Fruit fly (Drosophila melanogaster) whole organism, embryonic: ENCODE data around the gene CG7386.
A peak's percentile ranks its signal among the peaks of the same experiment; 100 is the strongest.

Source experiments
- ATbp ChIP-seq: fragments of 200-800 bp; sonication (Bioruptor generic); optimal IDR thresholded peaks from 2 replicates; lab custom pipeline; 2017; ENCODE audit warnings: missing biosample characterization, mild to moderate bottlenecking, missing genetic modification characterization, missing genetic modification reagents
- Aef1 ChIP-seq: fragments of 200-800 bp; sonication (Bioruptor generic); IDR thresholded peaks from 3 replicates; pipeline ENCODE4 v1.3.6; 2022; ENCODE audit warnings: missing biosample characterization, missing genetic modification characterization
- CG10147 ChIP-seq: fragments of 200-800 bp; sonication (Bioruptor generic); optimal IDR thresholded peaks from 2 replicates; lab custom pipeline; 2019; ENCODE audit warnings: missing biosample characterization, mild to moderate bottlenecking, missing genetic modification characterization, moderate library complexity
- CG10274 ChIP-seq: fragments of 200-800 bp; sonication (Bioruptor generic); optimal IDR thresholded peaks from 3 replicates; lab custom pipeline; 2017; ENCODE audit warnings: missing biosample characterization, mild to moderate bottlenecking, missing genetic modification characterization
- CG10462 ChIP-seq: fragments of 200-800 bp; sonication (Bioruptor generic); optimal IDR thresholded peaks from 2 replicates; lab custom pipeline; 2016; ENCODE audit warnings: missing biosample characterization, missing genetic modification characterization
- CG10565 ChIP-seq: fragments of 200-800 bp; sonication (Bioruptor generic); optimal IDR thresholded peaks from 3 replicates; lab custom pipeline; 2016; ENCODE audit warnings: missing biosample characterization, mild to moderate bottlenecking, missing genetic modification characterization
- CG11504 ChIP-seq: fragments of 200-800 bp; sonication (Bioruptor generic); optimal IDR thresholded peaks from 3 replicates; lab custom pipeline; 2019; ENCODE audit warnings: missing biosample characterization, mild to moderate bottlenecking, missing genetic modification characterization, moderate library complexity
- CG11723 ChIP-seq: fragments of 200-800 bp; sonication (Bioruptor generic); optimal IDR thresholded peaks from 2 replicates; lab custom pipeline; 2017; ENCODE audit warnings: missing biosample characterization, mild to moderate bottlenecking, missing genetic modification characterization
- CG12071 ChIP-seq: fragments of 200-800 bp; sonication (Bioruptor generic); optimal IDR thresholded peaks from 3 replicates; lab custom pipeline; 2018; ENCODE audit warnings: missing biosample characterization, mild to moderate bottlenecking, missing genetic modification characterization
- CG12104 ChIP-seq: fragments of 200-800 bp; sonication (Bioruptor generic); optimal IDR thresholded peaks from 3 replicates; lab custom pipeline; 2016; ENCODE audit warnings: missing biosample characterization, missing genetic modification characterization
- CG12236 ChIP-seq: fragments of 200-800 bp; sonication (Bioruptor generic); optimal IDR thresholded peaks from 2 replicates; lab custom pipeline; 2016; ENCODE audit warnings: missing biosample characterization, missing genetic modification characterization
- CG12942 ChIP-seq: fragments of 200-800 bp; sonication (Bioruptor generic); optimal IDR thresholded peaks from 3 replicates; lab custom pipeline; 2016; ENCODE audit warnings: missing biosample characterization, missing genetic modification characterization
- CG14667 ChIP-seq: fragments of 200-800 bp; sonication (Bioruptor generic); IDR thresholded peaks from 2 replicates; pipeline ENCODE4 v1.3.6; 2022; ENCODE audit warnings: missing biosample characterization, missing genetic modification characterization
- CG17359 ChIP-seq: fragments of 200-800 bp; sonication (Bioruptor generic); optimal IDR thresholded peaks from 3 replicates; lab custom pipeline; 2018; ENCODE audit warnings: missing biosample characterization, mild to moderate bottlenecking, missing genetic modification characterization, moderate library complexity
- CG17612 ChIP-seq: fragments of 200-800 bp; sonication (Bioruptor generic); IDR thresholded peaks from 2 replicates; pipeline ENCODE4 v1.3.6; 2022; ENCODE audit warnings: missing biosample characterization, missing genetic modification characterization
- CG17802 ChIP-seq: fragments of 200-800 bp; sonication (Bioruptor generic); optimal IDR thresholded peaks from 2 replicates; lab custom pipeline; 2018; ENCODE audit warnings: missing biosample characterization, mild to moderate bottlenecking, missing genetic modification characterization, moderate library complexity
- CG18599 ChIP-seq: fragments of 200-800 bp; sonication (Bioruptor generic); optimal IDR thresholded peaks from 3 replicates; lab custom pipeline; 2017; ENCODE audit warnings: missing biosample characterization, missing genetic modification characterization, mild to moderate bottlenecking, moderate library complexity, missing genetic modification reagents
- CG2678 ChIP-seq: fragments of 200-800 bp; sonication (Bioruptor generic); optimal IDR thresholded peaks from 3 replicates; lab custom pipeline; 2019; ENCODE audit warnings: missing biosample characterization, mild to moderate bottlenecking, missing genetic modification characterization, moderate library complexity
- CG32767 ChIP-seq: fragments of 200-800 bp; sonication (Bioruptor generic); IDR thresholded peaks from 2 replicates; pipeline ENCODE4 v1.3.6; 2022; ENCODE audit warnings: missing biosample characterization, missing genetic modification characterization
- CG3847 ChIP-seq: fragments of 200-800 bp; sonication (Bioruptor generic); IDR thresholded peaks from 2 replicates; pipeline ENCODE4 v1.3.6; 2022; ENCODE audit warnings: missing biosample characterization, missing genetic modification characterization
- CG4707 ChIP-seq: fragments of 200-800 bp; sonication (Bioruptor generic); optimal IDR thresholded peaks from 2 replicates; lab custom pipeline; 2018; ENCODE audit warnings: missing biosample characterization, mild to moderate bottlenecking, missing genetic modification characterization, moderate library complexity
- CG6791 ChIP-seq: fragments of 200-800 bp; sonication (Bioruptor generic); IDR thresholded peaks from 3 replicates; pipeline ENCODE4 v1.3.6; 2022; ENCODE audit warnings: missing biosample characterization, missing genetic modification characterization; ENCODE audit not compliant: partially characterized antibody
- CG8359 ChIP-seq: fragments of 200-800 bp; sonication (Bioruptor generic); optimal IDR thresholded peaks from 2 replicates; lab custom pipeline; 2017; ENCODE audit warnings: missing biosample characterization, mild to moderate bottlenecking, missing genetic modification characterization, borderline replicate concordance
- CG8388 ChIP-seq: fragments of 200-800 bp; sonication (Bioruptor generic); optimal IDR thresholded peaks from 2 replicates; lab custom pipeline; 2019; ENCODE audit warnings: missing biosample characterization, mild to moderate bottlenecking, missing genetic modification characterization, moderate library complexity
- CG8765 ChIP-seq: fragments of 200-800 bp; sonication (Bioruptor generic); IDR thresholded peaks from 2 replicates; pipeline ENCODE4 v1.3.6; 2022; ENCODE audit warnings: missing biosample characterization, missing genetic modification characterization
- CG8944 ChIP-seq: fragments of 200-800 bp; sonication (Bioruptor generic); optimal IDR thresholded peaks from 3 replicates; lab custom pipeline; 2016; ENCODE audit warnings: missing biosample characterization, missing genetic modification characterization
- CG9932 ChIP-seq: fragments of 200-800 bp; sonication (Bioruptor generic); IDR thresholded peaks from 2 replicates; pipeline ENCODE4 v1.3.6; 2022; ENCODE audit warnings: missing biosample characterization, missing genetic modification characterization
- Camta ChIP-seq: fragments of 200-800 bp; sonication (Bioruptor generic); optimal IDR thresholded peaks from 2 replicates; lab custom pipeline; 2016; ENCODE audit warnings: missing biosample characterization, missing genetic modification characterization
- Fer1 ChIP-seq: fragments of 200-800 bp; sonication (Bioruptor generic); optimal IDR thresholded peaks from 2 replicates; lab custom pipeline; 2017; ENCODE audit warnings: missing biosample characterization, mild to moderate bottlenecking, missing genetic modification characterization
- HLHmδ ChIP-seq: fragments of 200-800 bp; sonication (Bioruptor generic); optimal IDR thresholded peaks from 2 replicates; lab custom pipeline; 2018; ENCODE audit warnings: missing biosample characterization, mild to moderate bottlenecking, missing genetic modification characterization, moderate library complexity
- Hr3 ChIP-seq: fragments of 200-800 bp; sonication (Bioruptor generic); optimal IDR thresholded peaks from 3 replicates; lab custom pipeline; 2016; ENCODE audit warnings: missing biosample characterization, missing genetic modification characterization
- Hr39 ChIP-seq: fragments of >200 bp; optimal IDR thresholded peaks from 2 replicates; lab custom pipeline; 2017
- Mad ChIP-seq: fragments of 200-800 bp; sonication (Bioruptor generic); optimal IDR thresholded peaks from 2 replicates; lab custom pipeline; 2016; ENCODE audit warnings: missing biosample characterization, missing genetic modification characterization
- Pdp1 ChIP-seq, 2 experiments: fragments of 200-800 bp; sonication (Bioruptor generic); optimal IDR thresholded peaks; 3 replicates each; lab custom pipeline; 2016; ENCODE audit warnings: missing biosample characterization in 2 of 2, missing genetic modification characterization in 2 of 2, mild to moderate bottlenecking in 1 of 2, moderate library complexity in 1 of 2
- ara ChIP-seq: fragments of 200-800 bp; sonication (Bioruptor generic); IDR thresholded peaks from 2 replicates; pipeline ENCODE4 v1.3.6; 2022; ENCODE audit warnings: missing biosample characterization, missing genetic modification characterization
- cas ChIP-seq: fragments of 200-800 bp; sonication (Bioruptor generic); IDR thresholded peaks from 2 replicates; pipeline ENCODE4 v1.3.6; 2022; ENCODE audit warnings: missing biosample characterization, missing genetic modification characterization
- chm ChIP-seq: fragments of 200-800 bp; sonication (Bioruptor generic); IDR thresholded peaks from 2 replicates; pipeline ENCODE4 v1.3.6; 2022; ENCODE audit warnings: missing biosample characterization, missing genetic modification characterization
- dmrt11E ChIP-seq: fragments of 200-800 bp; sonication (Bioruptor generic); optimal IDR thresholded peaks from 3 replicates; lab custom pipeline; 2018; ENCODE audit warnings: missing biosample characterization, mild to moderate bottlenecking, missing genetic modification characterization, moderate library complexity
- dpn ChIP-seq, 2 experiments: fragments of 200-800 bp; sonication (Bioruptor generic); optimal IDR thresholded peaks; 3 replicates each; lab custom pipeline; 2016; ENCODE audit warnings: missing biosample characterization in 2 of 2, missing genetic modification characterization in 2 of 2
- gro ChIP-seq: fragments of 200-800 bp; sonication (Bioruptor generic); optimal IDR thresholded peaks from 2 replicates; lab custom pipeline; 2016; ENCODE audit warnings: missing biosample characterization, missing genetic modification characterization
- lmd ChIP-seq: fragments of 200-800 bp; sonication (Bioruptor generic); IDR thresholded peaks from 2 replicates; pipeline ENCODE4 v1.3.6; 2022; ENCODE audit warnings: missing biosample characterization, missing genetic modification characterization
- nerfin-1 ChIP-seq: fragments of 200-800 bp; sonication (Bioruptor generic); optimal IDR thresholded peaks from 3 replicates; lab custom pipeline; 2019; ENCODE audit warnings: missing biosample characterization, mild to moderate bottlenecking, missing genetic modification characterization, moderate library complexity
- nerfin-2 ChIP-seq: fragments of 200-800 bp; sonication (Bioruptor generic); IDR thresholded peaks from 2 replicates; pipeline ENCODE4 v1.3.6; 2022; ENCODE audit warnings: missing biosample characterization, missing genetic modification characterization; ENCODE audit not compliant: partially characterized antibody
- sens-2 ChIP-seq: fragments of 200-800 bp; sonication (Bioruptor generic); IDR thresholded peaks from 2 replicates; pipeline ENCODE4 v1.3.6; 2022; ENCODE audit warnings: missing biosample characterization, missing genetic modification characterization
- so ChIP-seq: fragments of 200-800 bp; sonication (Bioruptor generic); IDR thresholded peaks from 3 replicates; pipeline ENCODE4 v1.3.6; 2022; ENCODE audit warnings: missing biosample characterization, missing genetic modification characterization
- tll ChIP-seq, 2 experiments: fragments of 200-800 bp in 1 of 2; fragments of >200 bp in 1 of 2; sonication (Bioruptor generic) in 1 of 2; optimal IDR thresholded peaks; 2 replicates each; lab custom pipeline; 2017 to 2019; ENCODE audit warnings: missing biosample characterization in 2 of 2, missing genetic modification characterization in 2 of 2, mild to moderate bottlenecking in 1 of 2, moderate library complexity in 1 of 2
- tna ChIP-seq: fragments of 200-800 bp; sonication (Bioruptor generic); IDR thresholded peaks from 2 replicates; pipeline ENCODE4 v1.3.6; 2022; ENCODE audit warnings: missing biosample characterization, missing genetic modification characterization; ENCODE audit not compliant: partially characterized antibody
- ttk ChIP-seq: fragments of 200-800 bp; sonication (Bioruptor generic); IDR thresholded peaks from 2 replicates; pipeline ENCODE4 v2.1.2; 2022; ENCODE audit warnings: missing biosample characterization, missing genetic modification characterization
- wdn ChIP-seq: fragments of 200-800 bp; sonication (Bioruptor generic); IDR thresholded peaks from 2 replicates; pipeline ENCODE4 v1.3.6; 2022; ENCODE audit warnings: missing biosample characterization, missing genetic modification characterization
- zf30C ChIP-seq: fragments of 200-800 bp; sonication (Bioruptor generic); optimal IDR thresholded peaks from 3 replicates; lab custom pipeline; 2018; ENCODE audit warnings: missing biosample characterization, mild to moderate bottlenecking, missing genetic modification characterization

Gene CG7386

DNA sequence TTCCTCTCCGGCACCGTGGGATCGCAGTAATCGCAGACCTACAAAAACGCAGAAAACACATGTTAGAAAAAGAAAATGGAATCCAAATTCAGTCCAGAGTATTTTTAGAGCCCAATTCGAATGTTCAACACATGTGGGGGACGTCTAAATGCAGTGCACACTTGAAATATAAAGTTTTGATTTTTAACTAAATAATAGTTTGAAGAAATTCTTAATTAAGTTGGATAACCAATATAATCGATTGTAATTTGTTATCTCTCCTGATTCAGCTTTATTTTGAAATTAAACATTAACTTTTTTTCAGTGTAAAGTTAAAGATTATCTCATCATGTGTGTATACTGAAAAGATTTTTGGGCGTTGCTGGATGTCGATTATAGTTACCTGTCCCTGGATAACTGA lies 27.7 kb downstream of the CG7386 start (continued):
- TF ChIP-seq CG18599 (GFP tag; lab: Kevin White, UChicago) (peak; percentile 38), dpn (GFP tag; optimal IDR thresholded peaks at IDR 0.05; lab: Kevin White, UChicago) (peak; percentile 38 to 54), CG8944 (peak; percentile 21), wdn (GFP tag; lab: Robert Waterston, UW) (no peak), CG12104 (GFP tag; lab: Kevin White, UChicago) (peak; percentile 37), nerfin-2 (GFP tag; lab: Robert Waterston, UW) (no peak), CG12071 (GFP tag; lab: Kevin White, UChicago) (peak; percentile 5), CG17802 (peak; percentile 16), ara (GFP tag; lab: Robert Waterston, UW) (peak; percentile 81), CG11723 (GFP tag; lab: Kevin White, UChicago) (peak; percentile 17), CG8388 (peak; percentile 88), sens-2 (GFP tag; lab: Robert Waterston, UW) (peak; percentile 48; the same call in 1 of the 2 replicates), Hr3 (GFP tag; lab: Kevin White, UChicago) (peak; percentile 56), CG17612 (GFP tag; lab: Robert Waterston, UW) (no peak), CG3847 (GFP tag; lab: Robert Waterston, UW) (0 out of 2 replicates have a peak, but pooled peaks have one; percentile 4), lmd (GFP tag; lab: Robert Waterston, UW) (peak; percentile 15; the same call in 1 of the 2 replicates), CG17359 (peak; percentile 80), Camta (GFP tag; lab: Kevin White, UChicago) (peak; percentile 44), Mad (GFP tag; lab: Kevin White, UChicago) (peak; percentile 14), tll (GFP tag; optimal IDR thresholded peaks at IDR 0.05; lab: Kevin White, UChicago) (no peak), dmrt11E (tag; lab: Kevin White, UChicago) (peak; percentile 93), Aef1 (GFP tag; lab: Robert Waterston, UW) (peak; percentile 49; the same call in 1 of the 3 replicates), Hr39 (lab: Kevin White, UChicago) (no peak), CG10462 (GFP tag; lab: Kevin White, UChicago) (peak; percentile 24), nerfin-1 (tag; lab: Kevin White, UChicago) (peak; percentile 39), CG32767 (GFP tag; lab: Robert Waterston, UW) (peak; percentile 83), CG11504 (tag; lab: Kevin White, UChicago) (peak; percentile 56), CG12236 (GFP tag; lab: Kevin White, UChicago) (peak; percentile 28), CG10147 (GFP tag; lab: Kevin White, UChicago) (peak; percentile 31), CG9932 (0 out of 2 replicates have a peak, but pooled peaks have one; percentile 4), CG8359 (GFP tag; lab: Kevin White, UChicago) (peak; percentile 37), CG6791 (no peak), gro (GFP tag; lab: Kevin White, UChicago) (no peak), so (GFP tag; lab: Robert Waterston, UW) (0 out of 3 replicates have a peak, but pooled peaks have one; percentile 28), CG4707 (GFP tag; lab: Kevin White, UChicago) (peak; percentile 45), chm (peak; percentile 60), ttk (GFP tag; lab: Robert Waterston, UW) (peak; percentile 72; the same call in 1 of the 2 replicates), HLHmδ (no peak), CG8765 (0 out of 2 replicates have a peak, but pooled peaks have one; percentile 19), CG12942 (GFP tag; lab: Kevin White, UChicago) (peak; percentile 26), ATbp (GFP tag; lab: Kevin White, UChicago) (peak; percentile 50), tna (GFP tag; lab: Robert Waterston, UW) (no peak), CG14667 (peak; percentile 54; the same call in 1 of the 2 replicates), zf30C (GFP tag; lab: Kevin White, UChicago) (peak; percentile 52), Fer1 (GFP tag; lab: Kevin White, UChicago) (no peak), Pdp1 (GFP tag; optimal IDR thresholded peaks at IDR 0.05; lab: Kevin White, UChicago) (peak; percentile 22 to 75), cas (GFP tag; lab: Robert Waterston, UW) (no peak), CG10565 (no peak), CG2678 (tag; lab: Kevin White, UChicago) (peak; percentile 77), CG10274 (GFP tag; lab: Kevin White, UChicago) (no peak)
